Worm (Caenorhabditis elegans): ENCODE measurements around the gene Y94H6A.3.
A peak's percentile ranks its signal among the peaks of the same experiment; 100 is the strongest.

The Y94H6A.3 gene

DNA sequence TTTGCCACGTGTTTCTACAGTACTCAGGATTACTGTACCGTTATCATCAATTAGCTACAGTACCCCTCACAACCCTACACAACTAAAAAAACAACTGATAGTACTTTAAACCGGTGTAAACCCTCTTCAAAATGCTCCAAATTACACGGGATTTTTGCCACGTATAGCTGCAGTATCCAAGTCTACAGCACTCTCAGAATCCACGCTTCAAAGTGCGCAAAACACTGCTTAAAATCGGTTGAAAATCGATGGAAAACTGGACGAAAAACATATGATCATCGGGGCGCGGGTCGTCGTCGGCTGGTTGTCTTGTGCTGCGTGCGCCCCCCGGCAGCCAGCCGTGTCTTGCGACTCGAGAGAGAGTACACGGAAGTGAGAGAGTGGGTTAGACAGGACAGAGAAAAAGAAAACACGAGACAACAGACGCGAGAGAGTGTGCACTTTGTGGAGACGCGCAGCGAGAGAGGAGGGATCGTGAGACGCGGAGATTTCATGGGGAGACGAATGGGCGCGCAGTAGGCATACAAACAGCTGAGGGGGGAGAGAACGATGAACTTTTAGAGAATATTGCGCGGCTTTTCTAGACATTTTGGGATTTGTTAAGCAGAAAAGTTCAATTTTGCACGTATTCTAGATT, 32.1 kb downstream of the Y94H6A.3 start (continued):
- TF ChIP-seq nhr-11 (tag; optimal IDR thresholded peaks at IDR 0.05) (no peak), madf-2 (tag; optimal IDR thresholded peaks at IDR 0.05) (no peak), Y22D7AL.16 (tag; optimal IDR thresholded peaks at IDR 0.05) (no peak), fkh-10 (GFP tag; optimal IDR thresholded peaks at IDR 0.05) (no peak), ref-2 (tag; optimal IDR thresholded peaks at IDR 0.05) (peak; percentile 57), K09A11.1 (tag; optimal IDR thresholded peaks at IDR 0.05; ENCODE audit: insufficient read depth) (no peak), pha-2 (tag; optimal IDR thresholded peaks at IDR 0.05) (no peak), fkh-6 (tag; optimal IDR thresholded peaks at IDR 0.05) (no peak), C38D4.7 (GFP tag; optimal IDR thresholded peaks at IDR 0.05) (no peak), ceh-18 (tag; optimal IDR thresholded peaks at IDR 0.05) (peak; percentile 78), ahr-1 (tag; optimal IDR thresholded peaks at IDR 0.05) (no peak), fax-1 (tag; optimal IDR thresholded peaks at IDR 0.05) (no peak), elt-4 (tag; optimal IDR thresholded peaks at IDR 0.05) (no peak), dmd-4 (tag; optimal IDR thresholded peaks at IDR 0.05; ENCODE audit: borderline replicate concordance) (no peak), ceh-24 (tag; optimal IDR thresholded peaks at IDR 0.05) (no peak), lim-6 (tag; optimal IDR thresholded peaks at IDR 0.05) (no peak), lin-11 (tag; optimal IDR thresholded peaks at IDR 0.05) (no peak), ceh-31 (tag; optimal IDR thresholded peaks at IDR 0.05) (peak; percentile 80), pros-1 (tag; optimal IDR thresholded peaks at IDR 0.05) (peak; percentile 51), F13H6.1 (tag; optimal IDR thresholded peaks at IDR 0.05) (no peak), dve-1 (tag; optimal IDR thresholded peaks at IDR 0.05) (peak; percentile 10), ttx-3 (tag; optimal IDR thresholded peaks at IDR 0.05) (no peak), nhr-232 (tag; optimal IDR thresholded peaks at IDR 0.05) (no peak), hlh-30 (tag; optimal IDR thresholded peaks at IDR 0.05; ENCODE audit: insufficient read depth) (peak; percentile 99), pat-9 (tag; optimal IDR thresholded peaks at IDR 0.05) (no peak), unc-42 (tag; optimal IDR thresholded peaks at IDR 0.05) (peak; percentile 52)

DNA sequence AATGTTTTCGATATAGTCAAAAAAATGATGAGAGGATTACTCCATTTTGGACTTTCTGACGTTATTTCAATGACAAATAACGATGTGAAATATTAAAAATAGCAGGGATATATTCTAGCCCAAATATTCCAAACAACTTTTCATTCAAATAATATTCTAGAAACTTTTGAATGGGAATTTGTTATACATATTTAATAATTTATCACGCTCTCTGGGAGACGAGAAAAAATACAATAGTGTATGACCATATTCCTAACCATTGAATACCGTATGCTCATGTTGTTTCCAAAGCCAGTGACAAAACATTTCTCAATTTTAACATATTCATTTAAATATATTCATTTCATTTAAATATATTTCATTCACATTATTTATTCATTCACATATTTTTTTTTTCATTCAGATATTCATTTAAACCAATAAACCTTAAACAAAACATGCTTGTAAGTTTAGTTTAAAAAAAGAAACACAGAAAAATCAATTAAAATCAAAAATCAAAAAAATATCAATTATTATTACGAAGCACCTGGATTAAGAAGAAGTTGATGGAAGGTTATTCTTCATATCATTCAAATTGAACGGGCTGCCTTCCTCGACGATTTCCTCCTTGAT, 33.4 kb downstream of the Y94H6A.3 start:
- TF ChIP-seq ceh-30 (tag; optimal IDR thresholded peaks at IDR 0.05) (no peak), che-1 (tag; optimal IDR thresholded peaks at IDR 0.05) (no peak), C38D4.7 (GFP tag; optimal IDR thresholded peaks at IDR 0.05) (no peak), ama-1 (optimal IDR thresholded peaks at IDR 0.05) (no peak)

DNA sequence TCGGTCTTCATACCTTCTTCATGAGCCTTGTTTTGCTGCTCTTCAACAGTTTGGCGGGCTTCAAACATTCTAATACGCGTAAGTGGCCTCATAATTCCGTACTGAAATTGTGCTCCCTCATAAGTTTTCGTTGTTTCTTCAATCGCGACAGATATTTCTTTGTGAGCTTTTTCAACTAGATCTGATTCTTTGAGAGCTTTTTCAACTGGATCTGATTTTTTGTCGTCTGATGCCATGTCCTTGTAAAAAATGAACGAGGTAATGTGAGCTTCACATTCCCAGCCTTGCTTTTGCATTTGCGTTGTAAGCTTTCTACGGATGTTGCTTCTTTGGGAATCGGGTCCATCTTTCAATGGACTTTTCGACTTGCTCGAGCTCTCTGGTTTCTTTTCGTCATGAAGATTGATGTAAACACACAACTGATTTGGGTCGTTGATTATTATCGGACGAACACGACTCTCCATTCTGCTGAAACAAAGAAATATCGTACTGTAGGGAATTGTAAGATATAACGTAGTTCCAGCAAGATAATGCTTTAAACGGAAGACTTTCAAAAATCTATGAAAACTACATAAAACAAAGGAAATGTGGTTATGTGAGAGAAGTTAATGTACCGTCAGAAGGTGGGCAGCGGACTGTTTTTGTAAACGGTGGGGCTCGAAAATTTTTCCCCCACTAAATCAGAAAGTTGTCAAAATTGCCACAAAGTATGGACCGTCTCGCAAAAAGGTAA, 34.1 kb downstream of the Y94H6A.3 start, which contains the start of gene Y94H6A.10:
Gene Y94H6A.10, minus strand, starts transcription at position 464 of the 733 bp plus-strand sequence.
- TF ChIP-seq ceh-19 (GFP tag; optimal IDR thresholded peaks at IDR 0.05) (no peak), nhr-232 (tag; optimal IDR thresholded peaks at IDR 0.05) (no peak), eyg-1 (tag; optimal IDR thresholded peaks at IDR 0.05) (no peak), ttx-3 (tag; optimal IDR thresholded peaks at IDR 0.05) (no peak), unc-3 (GFP tag; conservative IDR thresholded peaks at IDR 0.05) (no peak), unc-3 (tag; optimal IDR thresholded peaks at IDR 0.05) (no peak), dve-1 (tag; optimal IDR thresholded peaks at IDR 0.05) (no peak), ceh-6 (GFP tag; optimal IDR thresholded peaks at IDR 0.05) (no peak), sox-4 (tag; optimal IDR thresholded peaks at IDR 0.05) (no peak), ceh-9 (tag; optimal IDR thresholded peaks at IDR 0.05) (no peak), pat-9 (tag; optimal IDR thresholded peaks at IDR 0.05) (no peak), tbx-7 (tag; optimal IDR thresholded peaks at IDR 0.05) (no peak), ets-4 (tag; optimal IDR thresholded peaks at IDR 0.05) (no peak), unc-86 (tag; optimal IDR thresholded peaks at IDR 0.05) (no peak), nhr-11 (tag; optimal IDR thresholded peaks at IDR 0.05) (no peak), elt-4 (tag; optimal IDR thresholded peaks at IDR 0.05) (no peak)
